Worm (Caenorhabditis elegans) whole organism, young adult: Measurements from ENCODE around the gene F13E6.2.
A peak's percentile ranks its signal among the peaks of the same experiment; 100 is the strongest.

ENCODE experiments used
- B0035.1 ChIP-seq: sonication (generic microtip); optimal IDR thresholded peaks from 2 replicates; lab custom pipeline; 2016; ENCODE audit warnings: missing genetic modification characterization, mild to moderate bottlenecking, missing compliant biosample characterization, missing genotype, missing genetic modification reagents
- C06A6.2 ChIP-seq: fragments of 200-800 bp; sonication (Bioruptor generic); conservative IDR thresholded peaks from 2 replicates; pipeline ENCODE4 v1.3.6; 2022; ENCODE audit warnings: missing genetic modification characterization, missing compliant biosample characterization
- C17E4.6 ChIP-seq: fragments of 200-800 bp; sonication (Bioruptor generic); IDR thresholded peaks from 2 replicates; pipeline ENCODE4 v1.3.6; 2022; ENCODE audit warnings: missing genetic modification reagents, missing genetic modification characterization, missing compliant biosample characterization
- D2030.7 ChIP-seq: fragments of 200-800 bp; sonication (Bioruptor generic); IDR thresholded peaks from 2 replicates; pipeline ENCODE4 v1.3.6; 2022; ENCODE audit warnings: missing genetic modification reagents, missing genetic modification characterization, missing compliant biosample characterization
- F23B12.7 ChIP-seq: sonication (generic microtip); optimal IDR thresholded peaks from 2 replicates; lab custom pipeline; 2017; ENCODE audit warnings: missing genetic modification characterization, mild to moderate bottlenecking, missing compliant biosample characterization, antibody characterized with exemption, moderate library complexity; ENCODE audit not compliant: insufficient read depth
- F49E8.2 ChIP-seq: sonication (generic microtip); optimal IDR thresholded peaks from 3 replicates; lab custom pipeline; 2017; ENCODE audit warnings: missing genetic modification characterization, mild to moderate bottlenecking, missing compliant biosample characterization, antibody characterized with exemption, moderate library complexity; ENCODE audit not compliant: insufficient read depth
- F52B5.7 ChIP-seq: sonication (generic microtip); optimal IDR thresholded peaks from 2 replicates; lab custom pipeline; 2016; ENCODE audit warnings: mild to moderate bottlenecking, missing genetic modification characterization, missing compliant biosample characterization
- K11D2.4 ChIP-seq: fragments of 200-800 bp; sonication (Bioruptor generic); IDR thresholded peaks from 2 replicates; pipeline ENCODE4 v1.3.6; 2022; ENCODE audit warnings: missing genetic modification reagents, missing genetic modification characterization, missing compliant biosample characterization
- T07F8.4 ChIP-seq: sonication (generic microtip); optimal IDR thresholded peaks from 2 replicates; lab custom pipeline; 2016; ENCODE audit warnings: mild to moderate bottlenecking, missing genetic modification characterization, moderate library complexity, missing compliant biosample characterization
- T26A5.8 ChIP-seq: sonication (generic microtip); optimal IDR thresholded peaks from 2 replicates; lab custom pipeline; 2016; ENCODE audit warnings: missing genetic modification characterization, missing compliant biosample characterization
- Y56A3A.18 ChIP-seq: fragments of 200-800 bp; sonication (Bioruptor generic); IDR thresholded peaks from 2 replicates; pipeline ENCODE4 v1.3.6; 2022; ENCODE audit warnings: missing genetic modification reagents, missing genetic modification characterization, missing compliant biosample characterization
- Y67H2A.10 ChIP-seq: fragments of 200-800 bp; sonication (Bioruptor generic); conservative IDR thresholded peaks from 2 replicates; pipeline ENCODE4 v1.3.6; 2022; ENCODE audit warnings: missing genetic modification reagents, missing genetic modification characterization, missing compliant biosample characterization
- Y95B8A.8 ChIP-seq: fragments of 200-800 bp; sonication (Bioruptor generic); IDR thresholded peaks from 2 replicates; pipeline ENCODE4 v1.3.6; 2022; ENCODE audit warnings: missing genetic modification reagents, missing genetic modification characterization, missing compliant biosample characterization
- ZK185.1 ChIP-seq: sonication (generic microtip); optimal IDR thresholded peaks from 2 replicates; lab custom pipeline; 2016; ENCODE audit warnings: mild to moderate bottlenecking, missing genetic modification characterization, missing compliant biosample characterization; ENCODE audit not compliant: poor library complexity, severe bottlenecking
- akir-1 ChIP-seq: fragments of 200-800 bp; sonication (Bioruptor generic); optimal IDR thresholded peaks from 2 replicates; lab custom pipeline; 2018; ENCODE audit warnings: mild to moderate bottlenecking, missing genetic modification characterization, moderate library complexity, missing compliant biosample characterization
- aptf-2 ChIP-seq: fragments of 200-800 bp; sonication (Bioruptor generic); conservative IDR thresholded peaks from 2 replicates; pipeline ENCODE4 v1.3.6; 2022; ENCODE audit warnings: missing genetic modification reagents, missing genetic modification characterization, missing compliant biosample characterization
- atf-7 ChIP-seq: sonication (generic microtip); optimal IDR thresholded peaks from 2 replicates; lab custom pipeline; 2017; ENCODE audit warnings: mild to moderate bottlenecking, missing genetic modification characterization, missing compliant biosample characterization
- attf-5 ChIP-seq: fragments of 200-800 bp; sonication (Bioruptor generic); optimal IDR thresholded peaks from 2 replicates; lab custom pipeline; 2018; ENCODE audit warnings: mild to moderate bottlenecking, missing genetic modification characterization, missing compliant biosample characterization
- attf-6 ChIP-seq: fragments of 200-800 bp; sonication (Bioruptor generic); IDR thresholded peaks from 2 replicates; pipeline ENCODE4 v1.3.6; 2022; ENCODE audit warnings: missing genetic modification reagents, missing genetic modification characterization, missing compliant biosample characterization
- ceh-27 ChIP-seq: fragments of 200-800 bp; sonication (Bioruptor generic); optimal IDR thresholded peaks from 2 replicates; lab custom pipeline; 2018; ENCODE audit warnings: mild to moderate bottlenecking, missing genetic modification characterization, moderate library complexity, missing compliant biosample characterization
- ceh-58 ChIP-seq: fragments of 200-800 bp; sonication (Bioruptor generic); IDR thresholded peaks from 2 replicates; pipeline ENCODE4 v1.3.6; 2022; ENCODE audit warnings: missing genetic modification characterization, missing compliant biosample characterization
- chd-7 ChIP-seq: sonication (generic microtip); optimal IDR thresholded peaks from 2 replicates; lab custom pipeline; 2016; ENCODE audit warnings: mild to moderate bottlenecking, missing genetic modification characterization, moderate library complexity, missing compliant biosample characterization
- dox-1 ChIP-seq: fragments of 200-800 bp; sonication (Bioruptor generic); IDR thresholded peaks from 2 replicates; pipeline ENCODE4 v1.3.6; 2022; ENCODE audit warnings: missing genetic modification reagents, missing genetic modification characterization, missing compliant biosample characterization
- dpl-1 ChIP-seq: fragments of 150-350 bp; optimal IDR thresholded peaks from 2 replicates; lab custom pipeline; 2014; ENCODE audit warnings: missing biosample characterization, missing genetic modification reagents, missing genetic modification characterization
- ekl-4 ChIP-seq: fragments of 200-800 bp; sonication (Bioruptor generic); IDR thresholded peaks from 2 replicates; pipeline ENCODE4 v1.3.6; 2022; ENCODE audit warnings: missing genetic modification reagents, missing genetic modification characterization, missing compliant biosample characterization
- him-1 ChIP-seq: sonication (generic microtip); optimal IDR thresholded peaks from 2 replicates; lab custom pipeline; 2016; ENCODE audit warnings: missing genotype, missing genetic modification reagents, missing genetic modification characterization, missing compliant biosample characterization
- hlh-26 ChIP-seq: fragments of 200-800 bp; sonication (Bioruptor generic); conservative IDR thresholded peaks from 2 replicates; pipeline ENCODE4 v1.3.6; 2022; ENCODE audit warnings: missing genetic modification reagents, missing genetic modification characterization, missing compliant biosample characterization
- hmg-1.2 ChIP-seq: fragments of 200-800 bp; sonication (Bioruptor generic); IDR thresholded peaks from 2 replicates; pipeline ENCODE4 v1.3.6; 2022; ENCODE audit warnings: missing genetic modification reagents, missing genetic modification characterization, missing compliant biosample characterization
- hmg-20 ChIP-seq: fragments of 200-800 bp; sonication (Bioruptor generic); IDR thresholded peaks from 2 replicates; pipeline ENCODE4 v1.3.6; 2022; ENCODE audit warnings: missing genetic modification reagents, missing genetic modification characterization, missing compliant biosample characterization
- hrde-1 ChIP-seq: sonication (generic microtip); optimal IDR thresholded peaks from 2 replicates; lab custom pipeline; 2016; ENCODE audit warnings: missing genetic modification characterization, mild to moderate bottlenecking, missing compliant biosample characterization, moderate library complexity, missing genotype, missing genetic modification reagents, borderline replicate concordance
- lin-35 ChIP-seq, 3 experiments: fragments of 150-350 bp in 2 of 3; sonication (generic microtip) in 1 of 3; optimal IDR thresholded peaks; 2 replicates each; lab custom pipeline; 2014 to 2018; ENCODE audit warnings: missing biosample characterization in 3 of 3, missing genetic modification characterization in 3 of 3, missing genetic modification reagents in 3 of 3
- lin-40 ChIP-seq: sonication (generic microtip); optimal IDR thresholded peaks from 2 replicates; lab custom pipeline; 2016; ENCODE audit warnings: missing genetic modification characterization, mild to moderate bottlenecking, missing compliant biosample characterization, missing genotype, missing genetic modification reagents
- lin-54 ChIP-seq: fragments of 200-800 bp; sonication (Bioruptor generic); optimal IDR thresholded peaks from 2 replicates; lab custom pipeline; 2018; ENCODE audit warnings: mild to moderate bottlenecking, missing genetic modification characterization, missing compliant biosample characterization
- madf-6 ChIP-seq: fragments of 200-800 bp; sonication (Bioruptor generic); IDR thresholded peaks from 2 replicates; pipeline ENCODE4 v1.3.6; 2022; ENCODE audit warnings: missing genetic modification reagents, missing genetic modification characterization, missing compliant biosample characterization
- madf-8 ChIP-seq: fragments of 200-800 bp; sonication (Bioruptor generic); conservative IDR thresholded peaks from 2 replicates; pipeline ENCODE4 v1.3.6; 2022; ENCODE audit warnings: missing genetic modification reagents, missing genetic modification characterization, missing compliant biosample characterization
- mel-28 ChIP-seq: sonication (generic microtip); optimal IDR thresholded peaks from 2 replicates; lab custom pipeline; 2016; ENCODE audit warnings: borderline replicate concordance, mild to moderate bottlenecking, missing genetic modification characterization, missing compliant biosample characterization
- nfya-2 ChIP-seq: fragments of 200-800 bp; sonication (Bioruptor generic); IDR thresholded peaks from 2 replicates; pipeline ENCODE4 v1.3.6; 2022; ENCODE audit warnings: missing genetic modification reagents, missing genetic modification characterization, missing compliant biosample characterization
- nfyb-1 ChIP-seq: fragments of 200-800 bp; sonication (Bioruptor generic); IDR thresholded peaks from 2 replicates; pipeline ENCODE4 v1.3.6; 2022; ENCODE audit warnings: missing genetic modification reagents, missing genetic modification characterization, missing compliant biosample characterization
- nhr-27 ChIP-seq: fragments of 200-800 bp; sonication (Bioruptor generic); optimal IDR thresholded peaks from 2 replicates; lab custom pipeline; 2018; ENCODE audit warnings: mild to moderate bottlenecking, missing genetic modification characterization, moderate library complexity, missing compliant biosample characterization
- nhr-80 ChIP-seq: sonication (generic microtip); optimal IDR thresholded peaks from 2 replicates; lab custom pipeline; 2016; ENCODE audit warnings: missing genetic modification characterization, missing compliant biosample characterization
- nhr-90 ChIP-seq: sonication (generic microtip); optimal IDR thresholded peaks from 2 replicates; lab custom pipeline; 2016; ENCODE audit warnings: missing genotype, mild to moderate bottlenecking, missing genetic modification characterization, missing compliant biosample characterization
- repo-1 ChIP-seq: sonication (generic microtip); optimal IDR thresholded peaks from 2 replicates; lab custom pipeline; 2017; ENCODE audit warnings: mild to moderate bottlenecking, missing genetic modification characterization, missing compliant biosample characterization
- snpc-3.4 ChIP-seq: sonication (generic microtip); optimal IDR thresholded peaks from 2 replicates; lab custom pipeline; 2017; ENCODE audit warnings: missing genetic modification characterization, mild to moderate bottlenecking, missing compliant biosample characterization, antibody characterized with exemption, moderate library complexity, missing genotype, missing genetic modification reagents
- somi-1 ChIP-seq: fragments of 200-800 bp; sonication (Bioruptor generic); optimal IDR thresholded peaks from 2 replicates; lab custom pipeline; 2018; ENCODE audit warnings: mild to moderate bottlenecking, missing genetic modification characterization, missing compliant biosample characterization
- sptf-2 ChIP-seq: fragments of 200-800 bp; sonication (Bioruptor generic); optimal IDR thresholded peaks from 2 replicates; lab custom pipeline; 2018; ENCODE audit warnings: mild to moderate bottlenecking, missing genetic modification characterization, missing compliant biosample characterization
- tbx-9 ChIP-seq: sonication (generic microtip); optimal IDR thresholded peaks from 2 replicates; lab custom pipeline; 2016; ENCODE audit warnings: borderline replicate concordance, missing genetic modification characterization, inconsistent platforms, missing compliant biosample characterization
- unc-62 ChIP-seq: fragments of 150-350 bp; optimal IDR thresholded peaks from 2 replicates; lab custom pipeline; 2014; ENCODE audit warnings: missing biosample characterization, missing genetic modification reagents, missing genetic modification characterization
- xnd-1 ChIP-seq: sonication (generic microtip); optimal IDR thresholded peaks from 2 replicates; lab custom pipeline; 2016; ENCODE audit warnings: missing genotype, missing genetic modification reagents, missing genetic modification characterization, missing compliant biosample characterization
- ztf-26 ChIP-seq: sonication (generic microtip); optimal IDR thresholded peaks from 2 replicates; lab custom pipeline; 2017; ENCODE audit warnings: missing genetic modification characterization, missing compliant biosample characterization

F13E6.2 gene

ce11 chrX:10684533-10684932 is 10.4 kb upstream of the F13E6.2 start (continued):
- TF ChIP-seq B0035.1 = no peak
- TF ChIP-seq lin-40 (tag; lab: Kevin White, UChicago) = peak; percentile 19
- TF ChIP-seq repo-1 (tag; lab: Kevin White, UChicago) = no peak
- TF ChIP-seq aptf-2 (GFP tag; lab: Robert Waterston, UW) = no peak
- no peak for TF ChIP-seq C06A6.2 (GFP tag; lab: Robert Waterston, UW)
- no peak for TF ChIP-seq atf-7 (tag; lab: Kevin White, UChicago)
- no peak for TF ChIP-seq D2030.7
- TF ChIP-seq unc-62 = no peak
- TF ChIP-seq hmg-1.2 (GFP tag; lab: Robert Waterston, UW) = no peak
- no peak for TF ChIP-seq lin-54 (GFP tag; lab: Kevin White, UChicago)
- TF ChIP-seq chd-7 (tag; lab: Kevin White, UChicago) = no peak
- peak; percentile 77 for TF ChIP-seq nhr-80 (tag; lab: Kevin White, UChicago)
- no peak for TF ChIP-seq dpl-1
- no peak for TF ChIP-seq ZK185.1 (tag; lab: Kevin White, UChicago)
- TF ChIP-seq hmg-20 (GFP tag; lab: Robert Waterston, UW) = no peak
- peak; percentile 57 for TF ChIP-seq attf-5 (GFP tag; lab: Kevin White, UChicago)
- TF ChIP-seq madf-8 (GFP tag; lab: Robert Waterston, UW) = no peak
- 0 out of 2 replicates have a peak, but pooled peaks have one; percentile 41 for TF ChIP-seq dox-1 (GFP tag; lab: Robert Waterston, UW)
- TF ChIP-seq F23B12.7 (tag; lab: Kevin White, UChicago) = peak; percentile 43
- no peak for TF ChIP-seq hlh-26
- TF ChIP-seq K11D2.4 (GFP tag; lab: Robert Waterston, UW) = no peak
- TF ChIP-seq snpc-3.4 (tag; lab: Kevin White, UChicago) = no peak
- TF ChIP-seq hrde-1 (tag; lab: Kevin White, UChicago) = no peak
- peak; percentile 35 for TF ChIP-seq somi-1 (GFP tag; lab: Kevin White, UChicago)
- peak; percentile 2 for TF ChIP-seq ceh-27 (GFP tag; lab: Kevin White, UChicago)
- no peak for TF ChIP-seq xnd-1 (tag; lab: Kevin White, UChicago)
- TF ChIP-seq F52B5.7 = no peak
- TF ChIP-seq him-1 (tag; lab: Kevin White, UChicago) = no peak
- no peak for TF ChIP-seq C17E4.6 (GFP tag; lab: Robert Waterston, UW)
- TF ChIP-seq akir-1 (GFP tag; lab: Kevin White, UChicago) = no peak
- TF ChIP-seq nhr-27 (tag; lab: Kevin White, UChicago) = no peak
- no peak for TF ChIP-seq ekl-4 (GFP tag; lab: Robert Waterston, UW)
- no peak for TF ChIP-seq mel-28 (tag; lab: Kevin White, UChicago)
- no peak for TF ChIP-seq lin-35 (GFP tag; optimal IDR thresholded peaks at IDR 0.05; lab: Kevin White, UChicago)
- TF ChIP-seq nfyb-1 = no peak
- no peak for TF ChIP-seq nfya-2 (GFP tag; lab: Robert Waterston, UW)
- no peak for TF ChIP-seq sptf-2 (GFP tag; lab: Kevin White, UChicago)
- no peak for TF ChIP-seq Y95B8A.8 (GFP tag; lab: Robert Waterston, UW)
- no peak for TF ChIP-seq Y67H2A.10 (GFP tag; lab: Robert Waterston, UW)
- no peak for TF ChIP-seq nhr-90 (tag; lab: Kevin White, UChicago)
- no peak for TF ChIP-seq attf-6
- peak; percentile 31 for TF ChIP-seq ztf-26 (tag; lab: Kevin White, UChicago)
- TF ChIP-seq Y56A3A.18 (GFP tag; lab: Robert Waterston, UW) = no peak
- no peak for TF ChIP-seq ceh-58 (GFP tag; lab: Robert Waterston, UW)
- no peak for TF ChIP-seq F49E8.2 (tag; lab: Kevin White, UChicago)
- TF ChIP-seq madf-6 (GFP tag; lab: Robert Waterston, UW) = no peak
- TF ChIP-seq T26A5.8 = no peak
- TF ChIP-seq T07F8.4 (tag; lab: Kevin White, UChicago) = no peak
- TF ChIP-seq tbx-9 (tag; lab: Kevin White, UChicago) = no peak
